Worm (Caenorhabditis elegans) whole organism, L4 larva: ENCODE data around the gene C55B6.4.
A peak's percentile ranks its signal among the peaks of the same experiment; 100 is the strongest.

Source experiments
- F26F4.8 ChIP-seq: fragments of 200-800 bp; sonication (Bioruptor generic); conservative IDR thresholded peaks from 2 replicates; pipeline ENCODE4 v1.3.6; 2022; ENCODE audit warnings: missing genetic modification characterization, missing compliant biosample characterization
- T26A8.4 ChIP-seq: fragments of 200-800 bp; sonication (Bioruptor generic); IDR thresholded peaks from 2 replicates; pipeline ENCODE4 v1.3.6; 2022; ENCODE audit warnings: missing genetic modification characterization, missing compliant biosample characterization
- Y48G9A.11 ChIP-seq: fragments of 200-800 bp; sonication (Bioruptor generic); IDR thresholded peaks from 2 replicates; pipeline ENCODE4 v1.3.6; 2022; ENCODE audit warnings: missing genetic modification reagents, missing genetic modification characterization, missing compliant biosample characterization
- ZK546.5 ChIP-seq, 2 experiments: sonication (generic microtip); optimal IDR thresholded peaks; 2 replicates each; lab custom pipeline; 2017; ENCODE audit warnings: missing biosample characterization in 2 of 2, missing genetic modification characterization in 2 of 2
- aly-2 ChIP-seq: sonication (generic microtip); optimal IDR thresholded peaks from 2 replicates; lab custom pipeline; 2018; ENCODE audit warnings: missing biosample characterization, missing genetic modification characterization
- ama-1 ChIP-seq: fragments of 150-350 bp; optimal IDR thresholded peaks from 2 replicates; lab custom pipeline; 2014; ENCODE audit warnings: inconsistent platforms, mixed read lengths
- ceh-20 ChIP-seq: fragments of 200-800 bp; sonication (Bioruptor generic); IDR thresholded peaks from 2 replicates; pipeline ENCODE4 v1.3.6; 2022; ENCODE audit warnings: missing genetic modification reagents, missing genetic modification characterization, missing compliant biosample characterization
- ceh-28 ChIP-seq: fragments of 150-350 bp; optimal IDR thresholded peaks from 2 replicates; lab custom pipeline; 2014; ENCODE audit warnings: missing biosample characterization, missing genetic modification reagents, missing genetic modification characterization
- ceh-44 ChIP-seq: fragments of 200-800 bp; sonication (Bioruptor generic); IDR thresholded peaks from 2 replicates; pipeline ENCODE4 v1.3.6; 2022; ENCODE audit warnings: missing genetic modification reagents, missing genetic modification characterization, missing compliant biosample characterization
- ceh-82 ChIP-seq: sonication (generic microtip); optimal IDR thresholded peaks from 2 replicates; lab custom pipeline; 2017; ENCODE audit warnings: missing biosample characterization, missing genetic modification characterization
- ces-1 ChIP-seq: fragments of 150-350 bp; sonication (generic microtip); optimal IDR thresholded peaks from 4 replicates; lab custom pipeline; 2014; ENCODE audit warnings: missing biosample characterization, missing genetic modification reagents, missing genetic modification characterization
- daf-16 ChIP-seq, 3 experiments: sonication (generic microtip); optimal IDR thresholded peaks; 2 replicates each; lab custom pipeline; 2016 to 2017; ENCODE audit warnings: missing genetic modification characterization in 3 of 3, missing genetic modification reagents in 3 of 3, mild to moderate bottlenecking in 2 of 3, missing compliant biosample characterization in 2 of 3, missing biosample characterization in 1 of 3, moderate library complexity in 1 of 3
- daf-8 ChIP-seq: fragments of 200-800 bp; sonication (Bioruptor generic); IDR thresholded peaks from 2 replicates; pipeline ENCODE4 v1.3.6; 2022; ENCODE audit warnings: missing genetic modification characterization, missing compliant biosample characterization
- dmd-8 ChIP-seq: fragments of 200-800 bp; sonication (Bioruptor generic); IDR thresholded peaks from 2 replicates; pipeline ENCODE4 v1.3.6; 2022; ENCODE audit warnings: missing genetic modification characterization, missing compliant biosample characterization
- dpl-1 ChIP-seq: fragments of 150-350 bp; optimal IDR thresholded peaks from 2 replicates; lab custom pipeline; 2014; ENCODE audit warnings: missing biosample characterization, missing genetic modification reagents, missing genetic modification characterization
- duxl-1 ChIP-seq: sonication (generic microtip); optimal IDR thresholded peaks from 2 replicates; lab custom pipeline; 2016; ENCODE audit warnings: mild to moderate bottlenecking, missing genetic modification characterization, moderate library complexity, missing compliant biosample characterization; ENCODE audit not compliant: poor library complexity
- dve-1 ChIP-seq: sonication (generic microtip); optimal IDR thresholded peaks from 2 replicates; lab custom pipeline; 2017; ENCODE audit warnings: antibody characterized with exemption, mild to moderate bottlenecking, missing genetic modification characterization, missing compliant biosample characterization; ENCODE audit not compliant: insufficient read depth
- egl-43 ChIP-seq: fragments of 200-800 bp; sonication (Bioruptor generic); IDR thresholded peaks from 2 replicates; pipeline ENCODE4 v1.3.6; 2022; ENCODE audit warnings: missing genetic modification reagents, missing genetic modification characterization, missing compliant biosample characterization
- gei-8 ChIP-seq: fragments of 200-800 bp; sonication (Bioruptor generic); optimal IDR thresholded peaks from 2 replicates; lab custom pipeline; 2018; ENCODE audit warnings: mild to moderate bottlenecking, missing genetic modification characterization, missing compliant biosample characterization
- hlh-11 ChIP-seq: fragments of 200-800 bp; sonication (Bioruptor generic); optimal IDR thresholded peaks from 2 replicates; lab custom pipeline; 2018; ENCODE audit warnings: mild to moderate bottlenecking, missing genetic modification characterization, missing compliant biosample characterization
- hmg-1.1 ChIP-seq: fragments of 200-800 bp; sonication (Bioruptor generic); IDR thresholded peaks from 2 replicates; pipeline ENCODE4 v1.3.6; 2022; ENCODE audit warnings: missing genetic modification reagents, missing genetic modification characterization, missing compliant biosample characterization
- jun-1 ChIP-seq: fragments of 150-350 bp; optimal IDR thresholded peaks from 2 replicates; lab custom pipeline; 2014; ENCODE audit warnings: missing biosample characterization, missing genetic modification reagents, missing genetic modification characterization
- lim-7 ChIP-seq: fragments of 200-800 bp; sonication (Bioruptor generic); IDR thresholded peaks from 2 replicates; pipeline ENCODE4 v1.3.6; 2022; ENCODE audit warnings: missing genetic modification characterization, missing compliant biosample characterization
- lin-13 ChIP-seq: fragments of 150-350 bp; optimal IDR thresholded peaks from 2 replicates; lab custom pipeline; 2014; ENCODE audit warnings: missing biosample characterization, missing genetic modification reagents, missing genetic modification characterization
- lin-29 ChIP-seq: fragments of 200-800 bp; sonication (Bioruptor generic); IDR thresholded peaks from 2 replicates; pipeline ENCODE4 v1.3.6; 2022; ENCODE audit warnings: missing genetic modification reagents, missing genetic modification characterization, missing compliant biosample characterization
- lin-38 ChIP-seq: fragments of 200-800 bp; sonication (Bioruptor generic); IDR thresholded peaks from 2 replicates; pipeline ENCODE4 v1.3.6; 2022; ENCODE audit warnings: missing genetic modification reagents, missing genetic modification characterization, missing compliant biosample characterization
- lin-39 ChIP-seq: fragments of 150-350 bp; optimal IDR thresholded peaks from 2 replicates; lab custom pipeline; 2014; ENCODE audit warnings: missing biosample characterization, missing genetic modification reagents, missing genetic modification characterization
- lsy-2 ChIP-seq, 2 experiments: fragments of 150-350 bp in 1 of 2; sonication (generic microtip) in 1 of 2; optimal IDR thresholded peaks; 2 replicates each; lab custom pipeline; 2014 to 2017; ENCODE audit warnings: missing biosample characterization in 2 of 2, missing genetic modification characterization in 2 of 2
- mdl-1 ChIP-seq, 2 experiments: fragments of 150-350 bp in 1 of 2; sonication (generic microtip) in 1 of 2; optimal IDR thresholded peaks; 2 replicates each; lab custom pipeline; 2014 to 2017; ENCODE audit warnings: missing biosample characterization in 2 of 2, missing genetic modification characterization in 2 of 2
- mep-1 ChIP-seq: fragments of 150-350 bp; sonication (generic microtip); optimal IDR thresholded peaks from 3 replicates; lab custom pipeline; 2014; ENCODE audit warnings: missing biosample characterization, missing genetic modification characterization
- mes-2 ChIP-seq: sonication (generic microtip); optimal IDR thresholded peaks from 2 replicates; lab custom pipeline; 2016; ENCODE audit warnings: missing genotype, mild to moderate bottlenecking, missing genetic modification characterization, missing compliant biosample characterization; ENCODE audit not compliant: poor library complexity, severe bottlenecking
- mxl-2 ChIP-seq: fragments of 200-800 bp; sonication (Bioruptor generic); conservative IDR thresholded peaks from 2 replicates; pipeline ENCODE4 v1.3.6; 2022; ENCODE audit warnings: missing genetic modification reagents, missing genetic modification characterization, missing compliant biosample characterization
- mxl-3 ChIP-seq: fragments of 200-800 bp; sonication (Bioruptor generic); optimal IDR thresholded peaks from 2 replicates; lab custom pipeline; 2018; ENCODE audit warnings: mild to moderate bottlenecking, missing genetic modification characterization, missing compliant biosample characterization
- nhr-10 ChIP-seq: fragments of 150-350 bp; optimal IDR thresholded peaks from 2 replicates; lab custom pipeline; 2014; ENCODE audit warnings: missing biosample characterization, missing genetic modification characterization
- nhr-237 ChIP-seq: sonication (generic microtip); optimal IDR thresholded peaks from 2 replicates; lab custom pipeline; 2017; ENCODE audit warnings: missing biosample characterization, missing genetic modification characterization
- nhr-25 ChIP-seq: sonication (generic microtip); optimal IDR thresholded peaks from 2 replicates; lab custom pipeline; 2017; ENCODE audit warnings: missing genetic modification characterization, mild to moderate bottlenecking, missing compliant biosample characterization, antibody characterized with exemption, moderate library complexity, borderline replicate concordance; ENCODE audit not compliant: insufficient read depth
- nhr-48 ChIP-seq: sonication (generic microtip); optimal IDR thresholded peaks from 2 replicates; lab custom pipeline; 2016; ENCODE audit warnings: mild to moderate bottlenecking, missing genetic modification characterization, missing compliant biosample characterization
- nhr-76 ChIP-seq: fragments of 150-350 bp; optimal IDR thresholded peaks from 2 replicates; lab custom pipeline; 2014; ENCODE audit warnings: missing biosample characterization, missing genetic modification characterization
- php-3 ChIP-seq: fragments of 200-800 bp; sonication (Bioruptor generic); IDR thresholded peaks from 2 replicates; pipeline ENCODE4 v1.3.6; 2022; ENCODE audit warnings: missing genetic modification reagents, missing genetic modification characterization, missing compliant biosample characterization
- pqm-1 ChIP-seq: sonication (generic microtip); optimal IDR thresholded peaks from 2 replicates; lab custom pipeline; 2017; ENCODE audit warnings: missing biosample characterization, missing genetic modification characterization
- sdz-12 ChIP-seq: fragments of 200-800 bp; sonication (Bioruptor generic); optimal IDR thresholded peaks from 2 replicates; lab custom pipeline; 2018; ENCODE audit warnings: mild to moderate bottlenecking, missing genetic modification characterization, missing compliant biosample characterization
- set-16 ChIP-seq: fragments of 200-800 bp; sonication (Bioruptor generic); IDR thresholded peaks from 2 replicates; pipeline ENCODE4 v1.3.6; 2022; ENCODE audit warnings: missing genetic modification reagents, missing genetic modification characterization, missing compliant biosample characterization
- spr-3 ChIP-seq: fragments of 200-800 bp; sonication (Bioruptor generic); optimal IDR thresholded peaks from 2 replicates; lab custom pipeline; 2018; ENCODE audit warnings: mild to moderate bottlenecking, missing genetic modification characterization, missing compliant biosample characterization
- tag-97 ChIP-seq: fragments of 200-800 bp; sonication (Bioruptor generic); IDR thresholded peaks from 2 replicates; pipeline ENCODE4 v1.3.6; 2022; ENCODE audit warnings: missing genetic modification characterization, missing compliant biosample characterization
- unc-130 ChIP-seq: sonication (generic microtip); optimal IDR thresholded peaks from 2 replicates; lab custom pipeline; 2016; ENCODE audit warnings: missing genetic modification reagents, missing genetic modification characterization, missing compliant biosample characterization
- unc-62 ChIP-seq, 3 experiments: fragments of 150-350 bp in 1 of 3; sonication (generic microtip); optimal IDR thresholded peaks in 2 of 3; peaks in 1 of 3; 1 replicate in 1 of 3; 2 replicates in 2 of 3; lab custom pipeline; 2014 to 2017; ENCODE audit warnings: missing biosample characterization in 3 of 3, missing genetic modification characterization in 3 of 3, missing genetic modification reagents in 3 of 3, missing genotype in 1 of 3
- vab-7 ChIP-seq: fragments of 200-800 bp; sonication (Bioruptor generic); IDR thresholded peaks from 2 replicates; pipeline ENCODE4 v1.3.6; 2022; ENCODE audit warnings: missing genetic modification reagents, missing genetic modification characterization, missing compliant biosample characterization
- zip-2 ChIP-seq: fragments of 150-350 bp; optimal IDR thresholded peaks from 2 replicates; lab custom pipeline; 2014; ENCODE audit warnings: missing biosample characterization, missing genetic modification characterization
- ztf-11 ChIP-seq: fragments of 150-350 bp; optimal IDR thresholded peaks from 2 replicates; lab custom pipeline; 2014; ENCODE audit warnings: missing biosample characterization, missing genetic modification characterization
- ztf-7 ChIP-seq: fragments of 150-350 bp; optimal IDR thresholded peaks from 2 replicates; lab custom pipeline; 2014; ENCODE audit warnings: missing biosample characterization, missing genetic modification characterization

Gene C55B6.4

ce11 chrX:7181627-7182026 lies 5.9 kb downstream of the C55B6.4 start:
- TF ChIP-seq tag-97 (GFP tag; lab: Robert Waterston, UW) = no peak
- TF ChIP-seq ztf-7 = peak; percentile 92
- no peak for TF ChIP-seq lin-39
- no peak for TF ChIP-seq unc-130 (GFP tag; lab: Kevin White, UChicago)
- peak; percentile 72 for TF ChIP-seq nhr-237 (tag; lab: Kevin White, UChicago)
- peak; percentile 83 for TF ChIP-seq ceh-20
- TF ChIP-seq mep-1 (tag; lab: Kevin White, UChicago) = peak; percentile 99
- TF ChIP-seq ceh-44 (GFP tag; lab: Robert Waterston, UW) = no peak
- TF ChIP-seq ces-1 (GFP tag; lab: Kevin White, UChicago) = peak; percentile 12
- no peak for TF ChIP-seq spr-3
- peak; percentile 65 for TF ChIP-seq nhr-10
- peak; percentile 84 for TF ChIP-seq lin-13 (GFP tag; lab: Kevin White, UChicago)
- TF ChIP-seq sdz-12 = no peak
- TF ChIP-seq dve-1 (tag; lab: Kevin White, UChicago) = peak; percentile 98
- TF ChIP-seq dmd-8 (GFP tag; lab: Robert Waterston, UW) = no peak
- peak; percentile 90 for TF ChIP-seq lin-29 (GFP tag; lab: Robert Waterston, UW)
- TF ChIP-seq duxl-1 = peak; percentile 97
- TF ChIP-seq unc-62 (GFP tag; optimal IDR thresholded peaks at IDR 0.05 in 1 of 2; lab: Kevin White, UChicago) = peak in 1 of 2 experiments; percentile 95
- TF ChIP-seq unc-62 (tag; optimal IDR thresholded peaks at IDR 0.05; lab: Kevin White, UChicago) = peak; percentile 64
- TF ChIP-seq ama-1 (lab: Kevin White, UChicago) = no peak
- peak; percentile 18 to 80 for TF ChIP-seq mdl-1 (tag; optimal IDR thresholded peaks at IDR 0.05; lab: Kevin White, UChicago)
- TF ChIP-seq aly-2 (tag; lab: Kevin White, UChicago) = no peak
- peak; percentile 68 for TF ChIP-seq nhr-76 (tag; lab: Kevin White, UChicago)
- TF ChIP-seq daf-16 (GFP tag; optimal IDR thresholded peaks at IDR 0.05; lab: Kevin White, UChicago) = peak; percentile 76 to 91
- peak; percentile 86 for TF ChIP-seq daf-16 (tag; optimal IDR thresholded peaks at IDR 0.05; lab: Kevin White, UChicago)
- TF ChIP-seq hmg-1.1 (GFP tag; lab: Robert Waterston, UW) = peak; percentile 98
- TF ChIP-seq hlh-11 (tag; lab: Kevin White, UChicago) = peak; percentile 93
- no peak for TF ChIP-seq egl-43 (GFP tag; lab: Robert Waterston, UW)
- no peak for TF ChIP-seq vab-7 (GFP tag; lab: Robert Waterston, UW)
- TF ChIP-seq pqm-1 = peak; percentile 41
- peak; percentile 83 for TF ChIP-seq nhr-48 (tag; lab: Kevin White, UChicago)
- peak; percentile 97 for TF ChIP-seq T26A8.4
- peak; percentile 73 for TF ChIP-seq lin-38 (GFP tag; lab: Robert Waterston, UW)
- TF ChIP-seq set-16 (GFP tag; lab: Robert Waterston, UW) = no peak
- no peak for TF ChIP-seq ZK546.5 (tag; optimal IDR thresholded peaks at IDR 0.05; lab: Kevin White, UChicago)
- TF ChIP-seq Y48G9A.11 (GFP tag; lab: Robert Waterston, UW) = no peak
- no peak for TF ChIP-seq lim-7 (GFP tag; lab: Robert Waterston, UW)
- TF ChIP-seq jun-1 = peak; percentile 97
- TF ChIP-seq ztf-11 = no peak
- TF ChIP-seq dpl-1 (GFP tag; lab: Kevin White, UChicago) = peak; percentile 66
- peak; percentile 86 for TF ChIP-seq zip-2 (tag; lab: Kevin White, UChicago)
- TF ChIP-seq php-3 (GFP tag; lab: Robert Waterston, UW) = peak; percentile 89
- TF ChIP-seq nhr-25 (tag; lab: Kevin White, UChicago) = peak; percentile 91
- TF ChIP-seq F26F4.8 (GFP tag; lab: Robert Waterston, UW) = no peak
- peak; percentile 90 for TF ChIP-seq mxl-3
- TF ChIP-seq lsy-2 (tag; optimal IDR thresholded peaks at IDR 0.05; lab: Kevin White, UChicago) = peak; percentile 83 to 92
- TF ChIP-seq ceh-82 (tag; lab: Kevin White, UChicago) = no peak
- no peak for TF ChIP-seq gei-8
- TF ChIP-seq daf-8 (GFP tag; lab: Robert Waterston, UW) = 0 out of 2 replicates have a peak, but pooled peaks have one; percentile 16
- 0 out of 2 replicates have a peak, but pooled peaks have one; percentile 53 for TF ChIP-seq mxl-2 (GFP tag; lab: Robert Waterston, UW)
- no peak for TF ChIP-seq mes-2 (tag; lab: Kevin White, UChicago)
- TF ChIP-seq ceh-28 (tag; lab: Kevin White, UChicago) = peak; percentile 38
